Worm (Caenorhabditis elegans): ENCODE data around the gene nspc-17.

Gene nspc-17

DNA sequence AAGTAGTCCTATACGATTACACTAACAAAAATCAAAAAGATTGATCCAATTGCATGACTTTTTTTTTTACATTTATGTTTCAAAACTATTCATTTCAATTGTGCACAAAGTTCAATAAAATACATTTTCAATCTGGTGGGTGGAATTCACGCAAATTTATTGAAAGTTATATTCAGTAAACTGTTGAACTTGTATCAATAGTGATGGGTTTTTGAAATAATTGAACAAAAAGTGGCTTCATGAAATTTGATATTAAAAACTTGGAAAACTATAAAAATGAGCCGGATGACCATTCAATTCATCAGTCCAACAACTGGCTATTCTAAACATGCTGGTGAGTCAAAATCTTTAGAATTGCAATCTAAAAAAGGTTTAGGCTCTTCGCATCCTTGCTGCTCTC lies 1.7 kb downstream of the nspc-17 start, which contains the start of gene nspc-16:
nspc-16 (plus strand) TSS at position 301 of the 400 bp plus-strand sequence.
- TF ChIP-seq nhr-237 (tag; optimal IDR thresholded peaks at IDR 0.05) (no peak), fos-1 (tag; optimal IDR thresholded peaks at IDR 0.05) (no peak), unc-39 (tag; optimal IDR thresholded peaks at IDR 0.05) (no peak), mdl-1 (tag; optimal IDR thresholded peaks at IDR 0.05) (no peak), lsy-12 (tag; optimal IDR thresholded peaks at IDR 0.05) (no peak), nhr-25 (tag; optimal IDR thresholded peaks at IDR 0.05) (no peak), eor-1 (tag; optimal IDR thresholded peaks at IDR 0.05) (no peak), pqm-1 (tag; optimal IDR thresholded peaks at IDR 0.05) (no peak), snpc-4 (tag; optimal IDR thresholded peaks at IDR 0.05) (no peak), ceh-9 (tag; optimal IDR thresholded peaks at IDR 0.05) (no peak), daf-12 (tag; optimal IDR thresholded peaks at IDR 0.05) (no peak), sea-2 (GFP tag; optimal IDR thresholded peaks at IDR 0.05) (no peak), mml-1 (tag; optimal IDR thresholded peaks at IDR 0.05) (no peak), hmg-11 (tag; optimal IDR thresholded peaks at IDR 0.05) (no peak), nhr-23 (tag; optimal IDR thresholded peaks at IDR 0.05) (no peak), ceh-16 (tag; optimal IDR thresholded peaks at IDR 0.05) (no peak), elt-1 (tag; optimal IDR thresholded peaks at IDR 0.05) (no peak), pha-4 (tag; optimal IDR thresholded peaks at IDR 0.05) (no peak)

DNA sequence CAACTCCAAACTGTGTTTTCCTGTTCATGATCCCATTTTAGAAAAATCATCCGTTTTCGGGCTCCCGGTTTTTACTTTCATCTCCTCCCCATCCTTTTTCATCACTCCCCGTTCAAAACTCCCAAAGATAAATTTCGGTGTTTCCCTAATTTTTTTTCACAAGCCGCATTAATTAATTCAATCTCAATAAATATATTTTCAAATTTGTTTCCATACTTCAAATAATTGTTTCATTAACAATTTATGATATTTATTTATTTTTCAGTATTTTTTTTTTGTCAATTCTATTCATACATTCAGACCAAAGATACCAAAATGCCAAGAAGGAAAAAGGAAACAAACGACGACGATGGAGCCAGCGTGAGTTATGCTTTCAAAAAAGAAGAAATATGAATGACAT lies 4.5 kb downstream of the nspc-17 start, which contains the start of gene D1025.1:
D1025.1 (plus strand) TSS at position 301 of the 400 bp plus-strand sequence.
- TF ChIP-seq fos-1 (tag; optimal IDR thresholded peaks at IDR 0.05) (no peak), ceh-82 (tag; optimal IDR thresholded peaks at IDR 0.05) (no peak), jun-1 (tag; optimal IDR thresholded peaks at IDR 0.05) (no peak), ztf-11 (tag; optimal IDR thresholded peaks at IDR 0.05) (no peak), fkh-2 (tag; optimal IDR thresholded peaks at IDR 0.05) (no peak), lin-15B (tag; optimal IDR thresholded peaks at IDR 0.05) (no peak), unc-39 (tag; optimal IDR thresholded peaks at IDR 0.05) (no peak), sea-2 (GFP tag; optimal IDR thresholded peaks at IDR 0.05) (no peak), aly-2 (tag; optimal IDR thresholded peaks at IDR 0.05) (no peak), nhr-11 (tag; optimal IDR thresholded peaks at IDR 0.05) (no peak), snpc-4 (tag; optimal IDR thresholded peaks at IDR 0.05) (no peak), lin-39 (tag; optimal IDR thresholded peaks at IDR 0.05) (no peak), nhr-23 (tag; optimal IDR thresholded peaks at IDR 0.05) (no peak)

DNA sequence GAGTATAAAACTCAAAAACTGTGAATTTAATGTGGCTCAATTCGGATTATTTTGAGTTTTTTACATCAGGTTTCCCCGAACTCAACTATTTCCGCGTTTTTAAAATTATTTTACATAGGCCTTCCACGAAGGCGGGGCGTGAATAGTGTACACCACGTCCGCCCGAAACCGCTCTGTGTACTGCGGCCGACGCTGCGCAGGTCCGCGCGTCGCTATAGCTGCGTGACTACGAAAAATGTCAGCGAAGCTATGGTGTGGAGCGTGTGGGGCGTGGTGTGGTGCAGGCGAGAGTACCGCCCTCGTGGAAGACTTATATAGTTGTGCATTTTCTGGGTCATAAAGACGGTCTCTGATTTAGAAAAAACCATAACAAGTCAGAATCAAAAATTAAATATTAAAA lies 7.1 kb downstream of the nspc-17 start:
- TF ChIP-seq ceh-82 (tag; optimal IDR thresholded peaks at IDR 0.05): no peak
- TF ChIP-seq snpc-4 (tag; optimal IDR thresholded peaks at IDR 0.05): peak; percentile 19

DNA sequence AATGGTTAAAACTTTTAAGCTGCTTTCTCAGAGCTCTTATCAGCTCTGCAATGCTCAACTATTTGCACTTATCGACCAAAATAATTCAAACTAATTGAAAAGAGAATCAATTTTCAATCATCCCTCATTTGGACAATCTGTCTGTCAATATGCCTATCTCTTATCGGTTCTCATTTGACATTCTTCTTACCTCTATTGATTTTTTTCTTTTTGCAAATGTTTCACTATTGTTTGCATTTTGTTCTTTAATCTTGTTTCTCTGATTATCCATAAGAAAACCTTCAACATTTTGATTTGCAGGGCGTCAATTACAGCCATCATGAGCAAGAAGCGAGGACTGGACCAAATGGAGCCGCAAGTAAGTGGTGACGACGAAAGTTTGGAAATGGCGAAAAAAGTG lies 8.4 kb downstream of the nspc-17 start, which contains the start of gene D1025.10:
D1025.10 (plus strand) TSS at position 301 of the 400 bp plus-strand sequence.
- TF ChIP-seq sea-2 (GFP tag; optimal IDR thresholded peaks at IDR 0.05) (no peak), zag-1 (tag; optimal IDR thresholded peaks at IDR 0.05) (no peak), lin-39 (tag; optimal IDR thresholded peaks at IDR 0.05) (no peak), ama-1 (optimal IDR thresholded peaks at IDR 0.05) (no peak), lsy-12 (tag; optimal IDR thresholded peaks at IDR 0.05) (no peak), ceh-16 (tag; optimal IDR thresholded peaks at IDR 0.05) (no peak)

DNA sequence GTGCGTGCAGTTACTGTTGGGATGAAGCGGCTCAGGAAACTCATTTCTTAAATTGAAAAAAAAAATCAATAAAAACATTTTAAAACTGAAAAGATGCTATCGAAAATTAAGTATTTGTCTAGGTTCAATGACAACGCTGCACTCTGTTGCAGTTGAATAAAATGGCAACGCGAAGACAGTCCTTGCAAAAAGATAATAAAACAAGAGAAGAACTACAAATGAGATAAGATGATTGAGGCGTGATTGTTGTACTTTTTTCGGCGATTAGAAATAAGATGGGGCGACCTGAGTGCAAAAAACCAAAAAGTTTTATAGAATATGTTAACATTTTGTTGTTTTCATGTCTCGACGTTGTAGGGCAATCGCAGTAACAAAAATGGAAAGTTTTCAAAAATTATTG lies 10.0 kb downstream of the nspc-17 start, which contains the start of gene gcsh-1:
gcsh-1 (minus strand) TSS at position 46 of the 400 bp plus-strand sequence.
- TF ChIP-seq elt-2 (tag; optimal IDR thresholded peaks at IDR 0.05) (peak; percentile 62), pqm-1 (tag; optimal IDR thresholded peaks at IDR 0.05) (peak; percentile 45), hmg-11 (tag; optimal IDR thresholded peaks at IDR 0.05) (no peak)

DNA sequence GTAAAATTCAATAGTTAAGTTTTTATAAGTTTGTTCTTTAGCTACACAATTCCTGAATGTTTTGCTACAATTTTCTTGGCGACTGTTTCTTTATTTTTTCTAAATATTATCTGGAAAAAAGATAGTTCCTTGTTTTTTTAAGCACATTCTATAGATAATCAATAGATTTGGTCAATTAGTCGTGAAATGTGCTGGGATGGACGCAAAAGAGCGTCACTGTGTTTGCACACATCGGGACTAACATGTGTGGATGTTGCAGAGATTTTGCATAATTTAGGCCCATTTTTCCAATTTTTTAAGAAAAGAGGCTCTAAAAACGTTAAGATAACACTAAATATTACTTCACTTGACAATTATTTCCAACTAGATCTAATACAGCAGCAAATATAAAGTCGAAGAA lies 11.5 kb downstream of the nspc-17 start:
- no peak for TF ChIP-seq daf-12 (tag; optimal IDR thresholded peaks at IDR 0.05)
- TF ChIP-seq pha-4 (tag; optimal IDR thresholded peaks at IDR 0.05): peak; percentile 12
- TF ChIP-seq lin-39 (tag; optimal IDR thresholded peaks at IDR 0.05): peak; percentile 37
- peak; percentile 60 for TF ChIP-seq egl-5 (tag; optimal IDR thresholded peaks at IDR 0.05)
- TF ChIP-seq eor-1 (tag; optimal IDR thresholded peaks at IDR 0.05): no peak
- TF ChIP-seq nfya-1 (tag; optimal IDR thresholded peaks at IDR 0.05; ENCODE audit: insufficient read depth): peak; percentile 4

Measured in whole organism, L3 larva.